Worm (Caenorhabditis elegans) whole organism, L1 larva: ENCODE data around the gene T27E7.1.

Experiments used
- ces-1 ChIP-seq: fragments of 150-350 bp; optimal IDR thresholded peaks from 2 replicates; lab custom pipeline; 2014; ENCODE audit warnings: missing biosample characterization, missing genetic modification reagents, missing genetic modification characterization
- ztf-11 ChIP-seq, 2 experiments: sonication (generic microtip); optimal IDR thresholded peaks; 2 replicates each; lab custom pipeline; 2016 to 2017; ENCODE audit warnings: missing genetic modification characterization in 2 of 2, missing biosample characterization in 1 of 2, missing compliant biosample characterization in 1 of 2

ce11 chrIV:14542517-14542916 lies 23.0 kb downstream of the T27E7.1 start, which contains the start of gene pals-29:
- TF ChIP-seq ztf-11 (tag; optimal IDR thresholded peaks at IDR 0.05; lab: Kevin White, UChicago) (no peak), ces-1 (GFP tag; lab: Kevin White, UChicago) (no peak)
